Worm (Caenorhabditis elegans) whole organism, L4 larva: ENCODE measurements around the gene str-236.
"Not testable (repeated sequence)": the region's sequence is repeated elsewhere in the genome, so short reads cannot be mapped to it uniquely, and the experiment has no call there.

Experiments used
- D1046.2 ChIP-seq: fragments of 200-800 bp; sonication (Bioruptor generic); IDR thresholded peaks from 2 replicates; pipeline ENCODE4 v1.3.6; 2022; ENCODE audit warnings: missing genetic modification characterization, missing compliant biosample characterization
- F26F4.8 ChIP-seq: fragments of 200-800 bp; sonication (Bioruptor generic); conservative IDR thresholded peaks from 2 replicates; pipeline ENCODE4 v1.3.6; 2022; ENCODE audit warnings: missing genetic modification characterization, missing compliant biosample characterization
- F44E2.7 ChIP-seq: fragments of 200-800 bp; sonication (Bioruptor generic); IDR thresholded peaks from 2 replicates; pipeline ENCODE4 v2.1.2; 2022; ENCODE audit warnings: missing genetic modification characterization, missing compliant biosample characterization
- Y48G9A.11 ChIP-seq: fragments of 200-800 bp; sonication (Bioruptor generic); IDR thresholded peaks from 2 replicates; pipeline ENCODE4 v1.3.6; 2022; ENCODE audit warnings: missing genetic modification reagents, missing genetic modification characterization, missing compliant biosample characterization
- Y75B8A.6 ChIP-seq: fragments of 200-800 bp; sonication (Bioruptor generic); IDR thresholded peaks from 2 replicates; pipeline ENCODE4 v1.3.6; 2022; ENCODE audit warnings: missing genetic modification reagents, missing genetic modification characterization, missing compliant biosample characterization
- ZK337.2 ChIP-seq: fragments of 200-800 bp; sonication (Bioruptor generic); IDR thresholded peaks from 2 replicates; pipeline ENCODE4 v1.3.6; 2022; ENCODE audit warnings: missing genetic modification reagents, missing genetic modification characterization, missing compliant biosample characterization
- aha-1 ChIP-seq: fragments of 150-350 bp; peaks from one replicate; lab custom pipeline; 2014; ENCODE audit warnings: missing biosample characterization, missing genetic modification characterization
- arid-1 ChIP-seq: fragments of 200-800 bp; sonication (Bioruptor generic); conservative IDR thresholded peaks from 2 replicates; pipeline ENCODE4 v1.3.6; 2022; ENCODE audit warnings: missing genetic modification reagents, missing genetic modification characterization, missing compliant biosample characterization
- ceh-20 ChIP-seq: fragments of 200-800 bp; sonication (Bioruptor generic); IDR thresholded peaks from 2 replicates; pipeline ENCODE4 v1.3.6; 2022; ENCODE audit warnings: missing genetic modification reagents, missing genetic modification characterization, missing compliant biosample characterization
- ceh-44 ChIP-seq: fragments of 200-800 bp; sonication (Bioruptor generic); IDR thresholded peaks from 2 replicates; pipeline ENCODE4 v1.3.6; 2022; ENCODE audit warnings: missing genetic modification reagents, missing genetic modification characterization, missing compliant biosample characterization
- ces-1 ChIP-seq: fragments of 150-350 bp; sonication (generic microtip); optimal IDR thresholded peaks from 4 replicates; lab custom pipeline; 2014; ENCODE audit warnings: missing biosample characterization, missing genetic modification reagents, missing genetic modification characterization
- ctbp-1 ChIP-seq: fragments of 200-800 bp; sonication (Bioruptor generic); IDR thresholded peaks from 2 replicates; pipeline ENCODE4 v1.3.6; 2022; ENCODE audit warnings: missing genetic modification reagents, missing genetic modification characterization, missing compliant biosample characterization
- daf-16 ChIP-seq, 3 experiments: sonication (generic microtip); optimal IDR thresholded peaks; 2 replicates each; lab custom pipeline; 2016 to 2017; ENCODE audit warnings: missing genetic modification characterization in 3 of 3, missing genetic modification reagents in 3 of 3, mild to moderate bottlenecking in 2 of 3, missing compliant biosample characterization in 2 of 3, missing biosample characterization in 1 of 3, moderate library complexity in 1 of 3
- dmd-6 ChIP-seq: fragments of 200-800 bp; sonication (Bioruptor generic); IDR thresholded peaks from 2 replicates; pipeline ENCODE4 v1.3.6; 2022; ENCODE audit warnings: missing genetic modification reagents, missing genetic modification characterization, missing compliant biosample characterization
- dmd-8 ChIP-seq: fragments of 200-800 bp; sonication (Bioruptor generic); IDR thresholded peaks from 2 replicates; pipeline ENCODE4 v1.3.6; 2022; ENCODE audit warnings: missing genetic modification characterization, missing compliant biosample characterization
- dmd-9 ChIP-seq: fragments of 200-800 bp; sonication (Bioruptor generic); IDR thresholded peaks from 2 replicates; pipeline ENCODE4 v1.3.6; 2022; ENCODE audit warnings: missing genetic modification reagents, missing genetic modification characterization, missing compliant biosample characterization
- egl-43 ChIP-seq: fragments of 200-800 bp; sonication (Bioruptor generic); IDR thresholded peaks from 2 replicates; pipeline ENCODE4 v1.3.6; 2022; ENCODE audit warnings: missing genetic modification reagents, missing genetic modification characterization, missing compliant biosample characterization
- hmg-1.1 ChIP-seq: fragments of 200-800 bp; sonication (Bioruptor generic); IDR thresholded peaks from 2 replicates; pipeline ENCODE4 v1.3.6; 2022; ENCODE audit warnings: missing genetic modification reagents, missing genetic modification characterization, missing compliant biosample characterization
- lin-1 ChIP-seq: fragments of 200-800 bp; sonication (Bioruptor generic); IDR thresholded peaks from 2 replicates; pipeline ENCODE4 v1.3.6; 2022; ENCODE audit warnings: missing genetic modification reagents, missing genetic modification characterization, missing compliant biosample characterization
- lin-38 ChIP-seq: fragments of 200-800 bp; sonication (Bioruptor generic); IDR thresholded peaks from 2 replicates; pipeline ENCODE4 v1.3.6; 2022; ENCODE audit warnings: missing genetic modification reagents, missing genetic modification characterization, missing compliant biosample characterization
- madf-5 ChIP-seq, 2 experiments: fragments of 200-800 bp; sonication (Bioruptor generic); IDR thresholded peaks; 2 replicates each; pipeline ENCODE4 v1.3.6; 2022; ENCODE audit warnings: missing compliant biosample characterization in 2 of 2, missing genetic modification characterization in 2 of 2
- madf-9 ChIP-seq: fragments of 200-800 bp; sonication (Bioruptor generic); conservative IDR thresholded peaks from 2 replicates; pipeline ENCODE4 v1.3.6; 2022; ENCODE audit warnings: missing genetic modification reagents, missing genetic modification characterization, missing compliant biosample characterization
- mdt-29 ChIP-seq: fragments of 200-800 bp; sonication (Bioruptor generic); IDR thresholded peaks from 2 replicates; pipeline ENCODE4 v1.3.6; 2022; ENCODE audit warnings: missing genetic modification reagents, missing genetic modification characterization, missing compliant biosample characterization
- mes-2 ChIP-seq: sonication (generic microtip); optimal IDR thresholded peaks from 2 replicates; lab custom pipeline; 2016; ENCODE audit warnings: missing genotype, mild to moderate bottlenecking, missing genetic modification characterization, missing compliant biosample characterization; ENCODE audit not compliant: poor library complexity, severe bottlenecking
- mxl-2 ChIP-seq: fragments of 200-800 bp; sonication (Bioruptor generic); conservative IDR thresholded peaks from 2 replicates; pipeline ENCODE4 v1.3.6; 2022; ENCODE audit warnings: missing genetic modification reagents, missing genetic modification characterization, missing compliant biosample characterization
- nhr-28 ChIP-seq: fragments of 150-350 bp; optimal IDR thresholded peaks from 2 replicates; lab custom pipeline; 2014; ENCODE audit warnings: missing biosample characterization, missing genetic modification characterization
- nhr-41 ChIP-seq: fragments of 200-800 bp; sonication (Bioruptor generic); IDR thresholded peaks from 2 replicates; pipeline ENCODE4 v1.3.6; 2022; ENCODE audit warnings: missing genetic modification reagents, missing genetic modification characterization, missing compliant biosample characterization
- nhr-6 ChIP-seq: fragments of 150-350 bp; optimal IDR thresholded peaks from 2 replicates; lab custom pipeline; 2014; ENCODE audit warnings: missing biosample characterization, missing genetic modification characterization
- pha-4 ChIP-seq, 2 experiments: fragments of 150-350 bp in 1 of 2; fragments of 200-800 bp in 1 of 2; sonication (Bioruptor generic) in 1 of 2; IDR thresholded peaks in 1 of 2; optimal IDR thresholded peaks in 1 of 2; 2 replicates each; pipeline versions ENCODE4 v1.3.6 to Lab custom; 2014 to 2022; ENCODE audit warnings: missing genetic modification characterization in 2 of 2, missing genetic modification reagents in 2 of 2, missing biosample characterization in 1 of 2, missing compliant biosample characterization in 1 of 2
- php-3 ChIP-seq: fragments of 200-800 bp; sonication (Bioruptor generic); IDR thresholded peaks from 2 replicates; pipeline ENCODE4 v1.3.6; 2022; ENCODE audit warnings: missing genetic modification reagents, missing genetic modification characterization, missing compliant biosample characterization
- saeg-2 ChIP-seq: fragments of 200-800 bp; sonication (Bioruptor generic); IDR thresholded peaks from 2 replicates; pipeline ENCODE4 v1.3.6; 2022; ENCODE audit warnings: missing genetic modification reagents, missing genetic modification characterization, missing compliant biosample characterization
- snpc-1.2 ChIP-seq: fragments of 200-800 bp; sonication (Bioruptor generic); IDR thresholded peaks from 2 replicates; pipeline ENCODE4 v1.3.6; 2022; ENCODE audit warnings: missing genetic modification reagents, missing genetic modification characterization, missing compliant biosample characterization
- tra-1 ChIP-seq: fragments of 200-800 bp; sonication (Bioruptor generic); IDR thresholded peaks from 2 replicates; pipeline ENCODE4 v1.3.6; 2022; ENCODE audit warnings: missing genetic modification reagents, missing genetic modification characterization, missing compliant biosample characterization
- vab-7 ChIP-seq: fragments of 200-800 bp; sonication (Bioruptor generic); IDR thresholded peaks from 2 replicates; pipeline ENCODE4 v1.3.6; 2022; ENCODE audit warnings: missing genetic modification reagents, missing genetic modification characterization, missing compliant biosample characterization
- zip-11 ChIP-seq: fragments of 200-800 bp; sonication (Bioruptor generic); IDR thresholded peaks from 2 replicates; pipeline ENCODE4 v1.3.6; 2022; ENCODE audit warnings: missing genetic modification characterization, missing compliant biosample characterization

The str-236 gene

ce11 chrV:1561169-1561568, 33.3 kb upstream of the str-236 start:
- peak; percentile 98 for TF ChIP-seq F26F4.8
- TF ChIP-seq mxl-2 (GFP tag; lab: Robert Waterston, UW), result peak; percentile 82
- peak; percentile 67; the same call in 1 of the 2 replicates for TF ChIP-seq Y75B8A.6 (GFP tag; lab: Robert Waterston, UW)
- peak; percentile 61; the same call in 1 of the 2 replicates for TF ChIP-seq ctbp-1 (GFP tag; lab: Robert Waterston, UW)
- TF ChIP-seq mdt-29 (GFP tag; lab: Robert Waterston, UW), result peak; percentile 32; the same call in 1 of the 2 replicates
- peak; percentile 65; the same call in 1 of the 2 replicates for TF ChIP-seq saeg-2 (GFP tag; lab: Robert Waterston, UW)
- peak; percentile 86 for TF ChIP-seq D1046.2 (GFP tag; lab: Robert Waterston, UW)
- peak; percentile 84; the same call in 1 of the 2 replicates for TF ChIP-seq lin-1 (GFP tag; lab: Robert Waterston, UW)
- TF ChIP-seq zip-11 (GFP tag; lab: Robert Waterston, UW), result peak; percentile 77; the same call in 1 of the 2 replicates
- TF ChIP-seq ceh-20 (GFP tag; lab: Robert Waterston, UW), result peak; percentile 70
- TF ChIP-seq Y48G9A.11 (GFP tag; lab: Robert Waterston, UW), result peak; percentile 69
- peak; percentile 46; the same call in 1 of the 2 replicates for TF ChIP-seq ceh-44
- TF ChIP-seq lin-38 (GFP tag; lab: Robert Waterston, UW), result peak; percentile 84
- TF ChIP-seq dmd-8 (GFP tag; lab: Robert Waterston, UW), result peak; percentile 99
- TF ChIP-seq arid-1 (GFP tag; lab: Robert Waterston, UW), result peak; percentile 95
- TF ChIP-seq vab-7 (GFP tag; lab: Robert Waterston, UW), result peak; percentile 92
- TF ChIP-seq dmd-9 (GFP tag; lab: Robert Waterston, UW), result peak; percentile 79; the same call in 1 of the 2 replicates
- TF ChIP-seq hmg-1.1, result peak; percentile 70
- peak; percentile 57; the same call in 1 of the 2 replicates for TF ChIP-seq ZK337.2 (GFP tag; lab: Robert Waterston, UW)
- peak; percentile 75 for TF ChIP-seq nhr-41 (GFP tag; lab: Robert Waterston, UW)
- peak; percentile 35; the same call in 1 of the 2 replicates for TF ChIP-seq dmd-6
- TF ChIP-seq egl-43, result peak; percentile 97
- TF ChIP-seq madf-5 (GFP tag; IDR thresholded peaks at IDR 0.05; lab: Robert Waterston, UW), result peak; percentile 22 to 77; a peak in 2 of 4 replicates
- peak; percentile 95 for TF ChIP-seq pha-4 (GFP tag; IDR thresholded peaks at IDR 0.05; lab: Robert Waterston, UW)
- TF ChIP-seq pha-4 (tag; optimal IDR thresholded peaks at IDR 0.05; lab: Kevin White, UChicago), result not testable (repeated sequence)
- TF ChIP-seq php-3 (GFP tag; lab: Robert Waterston, UW), result peak; percentile 71; the same call in 1 of the 2 replicates
- TF ChIP-seq madf-9, result peak; percentile 81
- TF ChIP-seq F44E2.7, result peak; percentile 93; the same call in 1 of the 2 replicates
- peak; percentile 85; the same call in 1 of the 2 replicates for TF ChIP-seq snpc-1.2 (GFP tag; lab: Robert Waterston, UW)
- TF ChIP-seq tra-1, result peak; percentile 77

ce11 chrV:1558113-1558512, 30.2 kb upstream of the str-236 start:
- TF ChIP-seq mes-2 (tag; lab: Kevin White, UChicago) (no peak), nhr-28 (tag; lab: Kevin White, UChicago) (peak; percentile 8), daf-16 (GFP tag; optimal IDR thresholded peaks at IDR 0.05; lab: Kevin White, UChicago) (no peak), daf-16 (tag; optimal IDR thresholded peaks at IDR 0.05; lab: Kevin White, UChicago) (peak; percentile 57)

- no peak for TF ChIP-seq aha-1 (tag; lab: Kevin White, UChicago)
- no peak for TF ChIP-seq nhr-6 (tag; lab: Kevin White, UChicago)
- no peak for TF ChIP-seq dmd-9 (GFP tag; lab: Robert Waterston, UW)
- TF ChIP-seq ces-1 (GFP tag; lab: Kevin White, UChicago), result no peak
Measured at ce11 chrV:1555072-1555471, 27.2 kb upstream of the str-236 start.
